Fruit fly (Drosophila melanogaster) whole organism, pupa: ENCODE data around the gene CG5618.

Source experiments
- CG10348 ChIP-seq: fragments of 200-800 bp; sonication (Bioruptor generic); IDR thresholded peaks from 2 replicates; pipeline ENCODE4 v1.3.6; 2022; ENCODE audit warnings: missing biosample characterization, missing genetic modification characterization
- CG12605 ChIP-seq: fragments of 200-800 bp; sonication (Bioruptor generic); IDR thresholded peaks from 2 replicates; pipeline ENCODE4 v1.3.6; 2022; ENCODE audit warnings: missing biosample characterization, missing genetic modification characterization
- CG13204 ChIP-seq: fragments of 200-800 bp; sonication (Bioruptor generic); optimal IDR thresholded peaks from 2 replicates; lab custom pipeline; 2018; ENCODE audit warnings: missing biosample characterization, mild to moderate bottlenecking, missing genetic modification characterization, moderate library complexity
- CG14655 ChIP-seq: fragments of 200-800 bp; sonication (Bioruptor generic); optimal IDR thresholded peaks from 3 replicates; lab custom pipeline; 2017; ENCODE audit warnings: mild to moderate bottlenecking, missing biosample characterization, missing genetic modification reagents, missing genetic modification characterization
- CG15710 ChIP-seq: fragments of 200-800 bp; sonication (Bioruptor generic); optimal IDR thresholded peaks from 2 replicates; lab custom pipeline; 2018; ENCODE audit warnings: missing biosample characterization, mild to moderate bottlenecking, missing genetic modification characterization, moderate library complexity
- CG17806 ChIP-seq: fragments of 200-800 bp; sonication (Bioruptor generic); optimal IDR thresholded peaks from 2 replicates; lab custom pipeline; 2018; ENCODE audit warnings: missing biosample characterization, mild to moderate bottlenecking, missing genetic modification characterization, moderate library complexity
- CG32121 ChIP-seq: fragments of 200-800 bp; sonication (Bioruptor generic); IDR thresholded peaks from 2 replicates; pipeline ENCODE4 v1.3.6; 2022; ENCODE audit warnings: missing biosample characterization, missing genetic modification characterization
- CG34367 ChIP-seq: fragments of 200-800 bp; sonication (Bioruptor generic); optimal IDR thresholded peaks from 2 replicates; lab custom pipeline; 2018; ENCODE audit warnings: missing biosample characterization, mild to moderate bottlenecking, missing genetic modification characterization
- CG4496 ChIP-seq: fragments of 200-800 bp; sonication (Bioruptor generic); IDR thresholded peaks from 3 replicates; pipeline ENCODE4 v1.3.6; 2022; ENCODE audit warnings: missing biosample characterization, missing genetic modification characterization
- CG8159 ChIP-seq: fragments of 200-800 bp; sonication (Bioruptor generic); optimal IDR thresholded peaks from 3 replicates; lab custom pipeline; 2018; ENCODE audit warnings: missing biosample characterization, mild to moderate bottlenecking, missing genetic modification characterization, moderate library complexity
- CG8301 ChIP-seq: fragments of 200-800 bp; sonication (Bioruptor generic); optimal IDR thresholded peaks from 2 replicates; lab custom pipeline; 2018; ENCODE audit warnings: missing biosample characterization, mild to moderate bottlenecking, missing genetic modification characterization
- CG9948 ChIP-seq: fragments of 200-800 bp; sonication (Bioruptor generic); optimal IDR thresholded peaks from 2 replicates; lab custom pipeline; 2018; ENCODE audit warnings: missing biosample characterization, mild to moderate bottlenecking, missing genetic modification characterization, moderate library complexity
- D1 ChIP-seq: fragments of 200-800 bp; sonication (Bioruptor generic); optimal IDR thresholded peaks from 2 replicates; lab custom pipeline; 2018; ENCODE audit warnings: missing biosample characterization, mild to moderate bottlenecking, missing genetic modification characterization, moderate library complexity
- EcR ChIP-seq: fragments of 200-800 bp; sonication (Bioruptor generic); optimal IDR thresholded peaks from 3 replicates; lab custom pipeline; 2019; ENCODE audit warnings: missing biosample characterization, missing genetic modification characterization, mild to moderate bottlenecking, moderate library complexity, missing genetic modification reagents
- Ets98B ChIP-seq: fragments of 200-800 bp; sonication (Bioruptor generic); IDR thresholded peaks from 2 replicates; pipeline ENCODE4 v1.3.6; 2022; ENCODE audit warnings: missing biosample characterization, missing genetic modification characterization
- Pif1A ChIP-seq: fragments of 200-800 bp; sonication (Bioruptor generic); optimal IDR thresholded peaks from 3 replicates; lab custom pipeline; 2016; ENCODE audit warnings: missing biosample characterization, missing genetic modification characterization
- Pif1B ChIP-seq: fragments of 200-800 bp; sonication (Bioruptor generic); optimal IDR thresholded peaks from 3 replicates; lab custom pipeline; 2016; ENCODE audit warnings: missing biosample characterization, missing genetic modification characterization
- Snoo ChIP-seq: fragments of 200-800 bp; sonication (Bioruptor generic); optimal IDR thresholded peaks from 3 replicates; lab custom pipeline; 2017; ENCODE audit warnings: missing biosample characterization, mild to moderate bottlenecking, missing genetic modification characterization, inconsistent platforms
- fd96Ca ChIP-seq: fragments of 200-800 bp; sonication (Bioruptor generic); IDR thresholded peaks from 3 replicates; pipeline ENCODE4 v1.3.6; 2022; ENCODE audit warnings: missing biosample characterization, missing genetic modification characterization
- gl ChIP-seq: fragments of 200-800 bp; sonication (Bioruptor generic); optimal IDR thresholded peaks from 2 replicates; lab custom pipeline; 2018; ENCODE audit warnings: missing biosample characterization, mild to moderate bottlenecking, missing genetic modification characterization
- rn ChIP-seq: fragments of 200-800 bp; sonication (Bioruptor generic); IDR thresholded peaks from 2 replicates; pipeline ENCODE4 v1.3.6; 2022; ENCODE audit warnings: missing biosample characterization, missing genetic modification characterization

CG5618 gene

DNA sequence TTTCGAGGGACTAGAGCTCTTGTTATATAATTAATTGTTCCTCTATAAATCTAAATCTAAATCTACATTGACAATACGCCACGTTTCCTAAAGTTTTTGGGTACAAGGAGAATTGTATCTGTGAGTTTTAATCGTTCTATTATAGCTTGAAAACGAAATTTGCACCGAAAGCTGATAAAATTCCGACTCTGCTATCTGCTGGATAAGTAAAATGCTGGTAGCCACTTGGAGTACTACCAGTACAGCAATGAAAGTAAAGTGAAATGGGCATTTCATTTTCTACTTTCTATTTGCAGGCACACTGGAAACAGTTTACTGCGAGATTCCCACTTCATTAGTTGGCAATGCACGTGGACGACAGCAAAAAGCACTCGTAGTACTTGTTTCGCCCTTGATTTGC lies at the start of gene CG5618:
TSS of gene CG5618 (plus strand) at position 301 of the 400 bp plus-strand sequence.
- TF ChIP-seq CG4496, result no peak
- TF ChIP-seq CG9948 (tag; lab: Kevin White, UChicago), result no peak
- TF ChIP-seq, all 21 proteins: peak for 0

dm6 chr3L:20306142-20306541 lies 47.1 kb upstream of the CG5618 start, which contains the start of gene CG32225:
Gene CG32225, minus strand, starts transcription at chr3L:20306283.
- no peak for TF ChIP-seq Pif1B
- no peak for TF ChIP-seq Pif1A
- no peak for TF ChIP-seq CG9948 (tag; lab: Kevin White, UChicago)
- peak; percentile 37; the same call in 1 of the 3 replicates for TF ChIP-seq CG4496
- TF ChIP-seq CG17806 (tag; lab: Kevin White, UChicago), result no peak
- no peak for TF ChIP-seq CG32121
- TF ChIP-seq CG13204 (GFP tag; lab: Kevin White, UChicago), result no peak
- no peak for TF ChIP-seq EcR (GFP tag; lab: Kevin White, UChicago)
- TF ChIP-seq CG34367, result no peak
- TF ChIP-seq, all 21 proteins: peak for 1

DNA sequence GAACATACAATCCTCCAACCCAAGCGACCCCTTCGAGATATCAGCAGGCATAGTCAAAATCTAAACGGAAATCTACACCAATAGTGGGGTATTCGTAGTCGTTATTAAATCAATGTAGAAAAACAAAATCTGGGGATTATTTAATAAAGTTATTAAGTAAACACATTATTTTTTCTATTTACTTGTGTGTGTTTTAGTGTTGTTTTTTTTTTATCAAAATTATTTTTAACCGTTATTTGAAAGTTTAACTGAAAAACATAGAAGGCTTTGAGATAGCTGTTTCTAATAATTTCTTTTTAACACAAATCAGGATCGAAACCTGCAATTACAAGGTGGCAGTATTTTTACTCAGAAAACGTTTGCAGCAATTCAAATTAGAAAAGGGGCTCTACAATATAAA lies 43.9 kb upstream of the CG5618 start, which contains the start of gene polo:
TSS of gene polo (plus strand) at position 301 of the 400 bp plus-strand sequence.
- TF ChIP-seq CG15710 (no peak), CG32121 (no peak), D1 (no peak), Ets98B (GFP tag; lab: Robert Waterston, UW) (no peak), CG9948 (tag; lab: Kevin White, UChicago) (no peak), CG14655 (GFP tag; lab: Kevin White, UChicago) (no peak), CG4496 (no peak), Pif1A (no peak), fd96Ca (no peak), CG8159 (tag; lab: Kevin White, UChicago) (no peak), CG17806 (tag; lab: Kevin White, UChicago) (no peak), Snoo (tag; lab: Kevin White, UChicago) (no peak), Pif1B (no peak), CG10348 (GFP tag; lab: Robert Waterston, UW) (no peak), rn (GFP tag; lab: Robert Waterston, UW) (no peak), CG13204 (GFP tag; lab: Kevin White, UChicago) (no peak), CG8301 (tag; lab: Kevin White, UChicago) (no peak), CG12605 (GFP tag; lab: Robert Waterston, UW) (no peak)

dm6 chr3L:20309758-20310733 lies 43.2 kb upstream of the CG5618 start:
- TF ChIP-seq CG8159 (tag; lab: Kevin White, UChicago) (no peak), D1 (no peak), CG17806 (tag; lab: Kevin White, UChicago) (no peak), rn (GFP tag; lab: Robert Waterston, UW) (no peak), CG13204 (GFP tag; lab: Kevin White, UChicago) (no peak), gl (no peak), CG32121 (no peak), Ets98B (GFP tag; lab: Robert Waterston, UW) (no peak), CG15710 (no peak), CG34367 (no peak), CG10348 (GFP tag; lab: Robert Waterston, UW) (no peak), CG9948 (tag; lab: Kevin White, UChicago) (no peak), CG8301 (tag; lab: Kevin White, UChicago) (no peak)

DNA sequence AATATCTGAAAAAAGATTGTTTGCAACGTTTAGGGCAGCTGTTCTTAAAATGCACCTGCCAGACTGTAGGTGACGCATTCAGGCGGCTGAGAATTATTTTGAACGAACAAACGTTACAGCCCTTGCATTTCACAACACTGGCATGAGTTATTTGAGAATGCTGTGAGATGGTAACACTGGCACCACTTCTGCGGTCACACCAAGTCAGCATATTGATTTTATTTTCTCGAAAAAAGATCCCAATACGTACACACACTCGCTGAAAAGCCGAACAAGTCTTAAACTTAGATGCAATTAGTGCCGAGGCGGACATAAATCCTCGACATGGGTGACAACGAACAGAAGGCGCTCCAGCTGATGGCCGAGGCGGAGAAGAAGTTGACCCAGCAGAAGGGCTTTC lies 39.8 kb upstream of the CG5618 start, which contains the start of gene alphaSnap:
TSS of gene alphaSnap (plus strand) at position 164 of the 400 bp plus-strand sequence.
- TF ChIP-seq CG34367 (peak; percentile 19), CG17806 (tag; lab: Kevin White, UChicago) (no peak), Ets98B (GFP tag; lab: Robert Waterston, UW) (no peak; the same call in 1 of the 2 replicates)

DNA sequence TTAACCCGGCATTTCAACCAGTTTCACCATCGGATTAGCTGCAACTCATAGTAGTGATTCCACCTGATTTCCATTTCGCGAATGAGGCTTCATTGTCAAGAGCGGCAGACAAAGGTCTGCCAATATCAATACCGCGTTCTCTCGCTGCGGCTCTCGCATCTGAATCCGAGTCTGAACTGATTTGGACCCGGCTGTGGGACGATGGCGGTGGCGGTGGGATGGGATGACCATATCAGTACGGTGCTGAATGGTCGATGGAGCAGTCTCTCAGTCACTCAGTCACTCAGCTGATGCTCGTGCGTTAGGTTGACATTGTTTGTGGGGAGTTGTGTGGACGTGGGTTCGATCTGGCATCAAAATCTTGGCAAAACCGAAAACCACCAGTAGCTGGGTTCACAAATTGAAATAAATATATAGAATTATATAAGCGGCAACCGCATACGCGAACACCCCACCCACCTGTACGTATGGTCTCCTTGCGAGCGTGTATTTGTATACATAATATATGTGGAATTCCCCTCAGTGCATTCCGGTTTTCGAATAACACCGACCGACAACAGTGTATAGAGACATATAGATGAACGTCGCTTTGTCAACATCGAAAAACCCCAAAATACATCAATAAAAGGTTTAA lies 36.2 kb upstream of the CG5618 start, which contains the start of gene Spn77Ba:
TSS of gene Spn77Ba (plus strand) at position 235 of the 634 bp plus-strand sequence.
- TF ChIP-seq fd96Ca (peak; percentile 57; the same call in 1 of the 3 replicates), CG14655 (GFP tag; lab: Kevin White, UChicago) (no peak), rn (GFP tag; lab: Robert Waterston, UW) (no peak), Snoo (tag; lab: Kevin White, UChicago) (no peak), CG10348 (GFP tag; lab: Robert Waterston, UW) (0 out of 2 replicates have a peak, but pooled peaks have one; percentile 19), EcR (GFP tag; lab: Kevin White, UChicago) (peak; percentile 45), CG17806 (tag; lab: Kevin White, UChicago) (no peak), CG13204 (GFP tag; lab: Kevin White, UChicago) (no peak), CG8301 (tag; lab: Kevin White, UChicago) (no peak), Pif1B (peak; percentile 39), CG8159 (tag; lab: Kevin White, UChicago) (no peak), Ets98B (GFP tag; lab: Robert Waterston, UW) (peak; percentile 65; the same call in 1 of the 2 replicates), CG4496 (peak; percentile 69; the same call in 2 of the 3 replicates), CG32121 (no peak), Pif1A (peak; percentile 12), CG34367 (peak; percentile 33), D1 (no peak), CG9948 (tag; lab: Kevin White, UChicago) (no peak), gl (peak; percentile 70), CG15710 (no peak)
